Worm (Caenorhabditis elegans) whole organism, L3 larva: ENCODE measurements around the gene srw-2.
A peak's percentile ranks its signal among the peaks of the same experiment; 100 is the strongest.

Experiments
- ZK546.5 ChIP-seq: sonication (generic microtip); optimal IDR thresholded peaks from 2 replicates; lab custom pipeline; 2017; ENCODE audit warnings: missing biosample characterization, missing genetic modification characterization
- aly-2 ChIP-seq: fragments of 150-350 bp; optimal IDR thresholded peaks from 2 replicates; lab custom pipeline; 2014; ENCODE audit warnings: missing biosample characterization, missing genetic modification characterization
- ceh-16 ChIP-seq: sonication (generic microtip); optimal IDR thresholded peaks from 2 replicates; lab custom pipeline; 2017; ENCODE audit warnings: missing biosample characterization, missing genetic modification characterization
- ceh-82 ChIP-seq: fragments of 150-350 bp; optimal IDR thresholded peaks from 2 replicates; lab custom pipeline; 2014; ENCODE audit warnings: missing biosample characterization, missing genetic modification characterization
- ceh-9 ChIP-seq: sonication (generic microtip); optimal IDR thresholded peaks from 2 replicates; lab custom pipeline; 2018; ENCODE audit warnings: missing biosample characterization, missing genetic modification characterization
- egl-27 ChIP-seq: sonication (generic microtip); optimal IDR thresholded peaks from 4 replicates; lab custom pipeline; 2017; ENCODE audit warnings: missing biosample characterization, missing genetic modification reagents, missing genetic modification characterization
- elt-2 ChIP-seq: sonication (generic microtip); optimal IDR thresholded peaks from 2 replicates; lab custom pipeline; 2016; ENCODE audit warnings: missing genetic modification reagents, mild to moderate bottlenecking, missing genetic modification characterization, missing compliant biosample characterization
- elt-3 ChIP-seq, 3 experiments: fragments of 150-350 bp in 1 of 3; sonication (generic microtip) in 2 of 3; optimal IDR thresholded peaks; 2 replicates in 2 of 3; 4 replicates in 1 of 3; lab custom pipeline; 2014 to 2017; ENCODE audit warnings: missing biosample characterization in 3 of 3, missing genetic modification characterization in 3 of 3
- fkh-10 ChIP-seq: sonication (generic microtip); optimal IDR thresholded peaks from 2 replicates; lab custom pipeline; 2017; ENCODE audit warnings: missing biosample characterization, missing genetic modification reagents, missing genetic modification characterization
- jun-1 ChIP-seq: fragments of 150-350 bp; optimal IDR thresholded peaks from 2 replicates; lab custom pipeline; 2014; ENCODE audit warnings: missing biosample characterization, missing genetic modification reagents, missing genetic modification characterization
- lin-15B ChIP-seq: fragments of 150-350 bp; optimal IDR thresholded peaks from 2 replicates; lab custom pipeline; 2014; ENCODE audit warnings: missing biosample characterization, missing genetic modification characterization
- nhr-23 ChIP-seq: fragments of 150-350 bp; optimal IDR thresholded peaks from 2 replicates; lab custom pipeline; 2014; ENCODE audit warnings: missing biosample characterization, missing genetic modification reagents, missing genetic modification characterization
- nhr-43 ChIP-seq: sonication (generic microtip); optimal IDR thresholded peaks from 2 replicates; lab custom pipeline; 2016; ENCODE audit warnings: mild to moderate bottlenecking, missing genetic modification characterization, missing compliant biosample characterization; ENCODE audit not compliant: poor library complexity, severe bottlenecking
- pha-4 ChIP-seq: fragments of 150-350 bp; optimal IDR thresholded peaks from 2 replicates; lab custom pipeline; 2014; ENCODE audit warnings: missing biosample characterization, missing genetic modification reagents, missing genetic modification characterization
- pqm-1 ChIP-seq: fragments of 150-350 bp; optimal IDR thresholded peaks from 2 replicates; lab custom pipeline; 2017; ENCODE audit warnings: missing biosample characterization, missing genetic modification characterization, inconsistent platforms
- sea-2 ChIP-seq: fragments of 150-350 bp; sonication (generic microtip); optimal IDR thresholded peaks from 4 replicates; lab custom pipeline; 2014; ENCODE audit warnings: missing biosample characterization, missing genetic modification reagents, missing genetic modification characterization
- skn-1 ChIP-seq: fragments of 150-350 bp; optimal IDR thresholded peaks from 2 replicates; lab custom pipeline; 2014; ENCODE audit warnings: missing biosample characterization, missing genetic modification characterization
- tbx-2 ChIP-seq: sonication (generic microtip); optimal IDR thresholded peaks from 2 replicates; lab custom pipeline; 2016; ENCODE audit warnings: mild to moderate bottlenecking, missing genetic modification characterization, missing compliant biosample characterization
- unc-39 ChIP-seq: sonication (generic microtip); optimal IDR thresholded peaks from 4 replicates; lab custom pipeline; 2017; ENCODE audit warnings: missing biosample characterization, missing genetic modification characterization
- zag-1 ChIP-seq: fragments of 150-350 bp; optimal IDR thresholded peaks from 2 replicates; lab custom pipeline; 2014; ENCODE audit warnings: missing biosample characterization, missing genetic modification characterization
- ztf-11 ChIP-seq: fragments of 150-350 bp; optimal IDR thresholded peaks from 2 replicates; lab custom pipeline; 2014; ENCODE audit warnings: missing biosample characterization, missing genetic modification characterization

srw-2 gene

DNA sequence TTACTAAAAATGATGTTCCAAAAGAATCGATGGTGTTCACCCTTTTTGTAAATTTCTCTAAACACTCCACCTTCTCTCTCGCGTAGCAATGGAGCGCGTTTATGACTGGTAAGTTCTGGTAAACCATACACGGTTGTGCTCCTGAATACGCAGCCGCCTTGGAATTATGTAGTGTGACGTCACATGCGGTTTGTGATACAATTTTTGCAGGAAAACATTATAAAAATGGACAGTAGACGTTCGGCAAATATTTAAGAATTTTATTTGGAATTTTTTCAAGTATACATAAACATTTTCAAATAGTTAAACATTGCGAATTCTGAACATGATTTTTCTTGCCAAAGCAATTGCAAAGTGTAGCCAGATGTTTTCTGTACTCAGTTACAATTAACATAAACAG is 46.8 kb downstream of the srw-2 start, which contains the start of gene F37B4.10:
Gene F37B4.10 (minus strand): TSS at position 101 of the 400 bp plus-strand sequence.
- TF ChIP-seq elt-2 (peak; percentile 8), zag-1 (tag; lab: Kevin White, UChicago) (no peak)

- no peak for TF ChIP-seq ceh-82 (tag; lab: Kevin White, UChicago)
- TF ChIP-seq ZK546.5: no peak
- TF ChIP-seq skn-1 (tag; lab: Kevin White, UChicago): no peak
- TF ChIP-seq ceh-9: no peak
Measured at ce11 chrV:2879801-2880200, 49.1 kb downstream of the srw-2 start, which contains the start of gene str-39. TSS of gene str-39 (minus strand) at chrV:2879901.

ce11 chrV:2880356-2880755 is 49.7 kb downstream of the srw-2 start:
- TF ChIP-seq lin-15B (tag; lab: Kevin White, UChicago) (no peak), skn-1 (tag; lab: Kevin White, UChicago) (no peak), tbx-2 (no peak), ZK546.5 (no peak), jun-1 (tag; lab: Kevin White, UChicago) (peak; percentile 59), pqm-1 (tag; lab: Kevin White, UChicago) (peak; percentile 49), ztf-11 (tag; lab: Kevin White, UChicago) (no peak), elt-2 (peak; percentile 84)

DNA sequence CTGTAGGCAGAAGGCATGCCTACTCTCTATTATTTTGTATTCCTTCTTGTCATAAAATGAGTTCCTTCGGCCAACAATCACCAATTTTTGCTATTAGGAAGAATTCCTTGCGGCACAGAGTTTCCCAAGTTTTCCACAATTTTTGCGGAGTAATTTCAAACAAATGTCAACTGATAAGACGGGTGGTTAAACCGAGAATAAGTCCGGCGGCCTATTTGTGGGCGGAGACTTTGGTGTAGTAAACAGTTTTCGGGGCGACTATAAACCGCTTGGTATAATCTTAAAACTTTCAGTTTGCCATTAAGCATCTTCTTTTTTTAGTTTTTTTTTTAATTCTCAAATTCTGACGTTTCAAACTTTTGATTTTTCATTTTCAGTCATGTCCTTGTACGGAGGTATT is 50.3 kb downstream of the srw-2 start, which contains the start of gene ifc-1:
Gene ifc-1 (plus strand): TSS at position 378 of the 400 bp plus-strand sequence.
- TF ChIP-seq elt-3 (tag; optimal IDR thresholded peaks at IDR 0.05; lab: Kevin White, UChicago) (no peak), elt-2 (peak; percentile 57)
- TF ChIP-seq, all 47 proteins: peak for 1

ce11 chrV:2881565-2881964 is 50.9 kb downstream of the srw-2 start:
- TF ChIP-seq elt-2 (peak; percentile 40), zag-1 (tag; lab: Kevin White, UChicago) (no peak), nhr-43 (tag; lab: Kevin White, UChicago) (no peak), fkh-10 (GFP tag; lab: Kevin White, UChicago) (no peak), ceh-16 (no peak), unc-39 (tag; lab: Kevin White, UChicago) (no peak), aly-2 (tag; lab: Kevin White, UChicago) (no peak), nhr-23 (tag; lab: Kevin White, UChicago) (no peak), sea-2 (GFP tag; lab: Kevin White, UChicago) (no peak), pha-4 (tag; lab: Kevin White, UChicago) (no peak), egl-27 (tag; lab: Kevin White, UChicago) (no peak), pqm-1 (tag; lab: Kevin White, UChicago) (peak; percentile 10)
